Fruit fly (Drosophila melanogaster) whole organism, embryonic: ENCODE measurements around the gene CG31436.
A peak's percentile ranks its signal among the peaks of the same experiment; 100 is the strongest.

Source experiments
- Atf3 ChIP-seq: fragments of 200-800 bp; sonication (Bioruptor generic); optimal IDR thresholded peaks from 3 replicates; lab custom pipeline; 2016; ENCODE audit warnings: missing biosample characterization, missing genetic modification characterization
- B-H2 ChIP-seq: fragments of 200-800 bp; sonication (Bioruptor generic); optimal IDR thresholded peaks from 2 replicates; lab custom pipeline; 2018; ENCODE audit warnings: missing biosample characterization, mild to moderate bottlenecking, missing genetic modification characterization
- Bgb ChIP-seq: fragments of 200-800 bp; sonication (Bioruptor generic); IDR thresholded peaks from 2 replicates; pipeline ENCODE4 v1.3.6; 2022; ENCODE audit warnings: missing biosample characterization, missing genetic modification characterization; ENCODE audit not compliant: partially characterized antibody
- CG10147 ChIP-seq: fragments of 200-800 bp; sonication (Bioruptor generic); optimal IDR thresholded peaks from 2 replicates; lab custom pipeline; 2019; ENCODE audit warnings: missing biosample characterization, mild to moderate bottlenecking, missing genetic modification characterization, moderate library complexity
- CG10274 ChIP-seq: fragments of 200-800 bp; sonication (Bioruptor generic); optimal IDR thresholded peaks from 3 replicates; lab custom pipeline; 2017; ENCODE audit warnings: missing biosample characterization, mild to moderate bottlenecking, missing genetic modification characterization
- CG12219 ChIP-seq: fragments of 200-800 bp; sonication (Bioruptor generic); optimal IDR thresholded peaks from 3 replicates; lab custom pipeline; 2018; ENCODE audit warnings: missing biosample characterization, mild to moderate bottlenecking, missing genetic modification characterization
- CG13775 ChIP-seq: fragments of 200-800 bp; sonication (Bioruptor generic); optimal IDR thresholded peaks from 3 replicates; lab custom pipeline; 2017; ENCODE audit warnings: missing biosample characterization, mild to moderate bottlenecking, missing genetic modification characterization
- CG14014 ChIP-seq: fragments of 200-800 bp; sonication (Bioruptor generic); IDR thresholded peaks from 2 replicates; pipeline ENCODE4 v1.3.6; 2022; ENCODE audit warnings: missing biosample characterization, missing genetic modification characterization
- CG16779 ChIP-seq: fragments of 200-800 bp; sonication (Bioruptor generic); IDR thresholded peaks from 2 replicates; pipeline ENCODE4 v1.3.6; 2022; ENCODE audit warnings: missing biosample characterization, missing genetic modification characterization
- CG16863 ChIP-seq: fragments of 200-800 bp; sonication (Bioruptor generic); optimal IDR thresholded peaks from 3 replicates; lab custom pipeline; 2016; ENCODE audit warnings: missing biosample characterization, missing genetic modification characterization
- CG3065 ChIP-seq: fragments of 200-800 bp; sonication (Bioruptor generic); optimal IDR thresholded peaks from 2 replicates; lab custom pipeline; 2016; ENCODE audit warnings: missing biosample characterization, missing genetic modification characterization
- CG32772 ChIP-seq: fragments of 200-800 bp; sonication (Bioruptor generic); IDR thresholded peaks from 2 replicates; pipeline ENCODE4 v1.3.6; 2022; ENCODE audit warnings: missing biosample characterization, missing genetic modification characterization
- CG4404 ChIP-seq: fragments of 200-800 bp; sonication (Bioruptor generic); IDR thresholded peaks from 2 replicates; pipeline ENCODE4 v1.3.6; 2022; ENCODE audit warnings: missing biosample characterization, missing genetic modification characterization
- CG4424 ChIP-seq: fragments of 200-800 bp; sonication (Bioruptor generic); optimal IDR thresholded peaks from 3 replicates; lab custom pipeline; 2016; ENCODE audit warnings: missing biosample characterization, missing genetic modification characterization
- CG5180 ChIP-seq: fragments of 200-800 bp; sonication (Bioruptor generic); optimal IDR thresholded peaks from 3 replicates; lab custom pipeline; 2017; ENCODE audit warnings: missing biosample characterization, missing genetic modification characterization, mild to moderate bottlenecking, moderate library complexity, missing genetic modification reagents
- CG7271 ChIP-seq: fragments of 200-800 bp; sonication (Bioruptor generic); optimal IDR thresholded peaks from 2 replicates; lab custom pipeline; 2018; ENCODE audit warnings: missing biosample characterization, mild to moderate bottlenecking, missing genetic modification characterization, moderate library complexity
- CTCF ChIP-seq: fragments of 200-800 bp; sonication (Bioruptor generic); optimal IDR thresholded peaks from 2 replicates; lab custom pipeline; 2017; ENCODE audit warnings: missing biosample characterization, mild to moderate bottlenecking, missing genetic modification characterization, moderate library complexity
- CkIIα-i1 ChIP-seq: fragments of 200-800 bp; sonication (Bioruptor generic); IDR thresholded peaks from 2 replicates; pipeline ENCODE4 v1.3.6; 2022; ENCODE audit warnings: missing biosample characterization, missing genetic modification characterization
- CoRest ChIP-seq: fragments of 200-800 bp; sonication (Bioruptor generic); optimal IDR thresholded peaks from 3 replicates; lab custom pipeline; 2018; ENCODE audit warnings: missing biosample characterization, mild to moderate bottlenecking, missing genetic modification characterization, moderate library complexity
- D19B ChIP-seq: fragments of 200-800 bp; sonication (Bioruptor generic); optimal IDR thresholded peaks from 2 replicates; lab custom pipeline; 2017; ENCODE audit warnings: missing biosample characterization, mild to moderate bottlenecking, missing genetic modification characterization
- Dp ChIP-seq: fragments of 200-800 bp; sonication (Bioruptor generic); optimal IDR thresholded peaks from 2 replicates; lab custom pipeline; 2018; ENCODE audit warnings: missing biosample characterization, mild to moderate bottlenecking, missing genetic modification characterization, moderate library complexity
- HLH3B ChIP-seq: fragments of 200-800 bp; sonication (Bioruptor generic); IDR thresholded peaks from 2 replicates; pipeline ENCODE4 v1.3.6; 2022; ENCODE audit warnings: missing biosample characterization, missing genetic modification characterization
- Hr51 ChIP-seq, 2 experiments: fragments of 200-800 bp; sonication (Bioruptor generic); optimal IDR thresholded peaks; 2 replicates in 1 of 2; 3 replicates in 1 of 2; lab custom pipeline; 2016 to 2018; ENCODE audit warnings: missing biosample characterization in 2 of 2, missing genetic modification characterization in 2 of 2, mild to moderate bottlenecking in 1 of 2, moderate library complexity in 1 of 2
- Hr78 ChIP-seq, 2 experiments: fragments of 200-800 bp in 1 of 2; fragments of >200 bp in 1 of 2; sonication (Bioruptor generic) in 1 of 2; optimal IDR thresholded peaks; 2 replicates each; lab custom pipeline; 2017 to 2019; ENCODE audit warnings: missing biosample characterization in 2 of 2, missing genetic modification characterization in 2 of 2, mild to moderate bottlenecking in 1 of 2, moderate library complexity in 1 of 2
- MESR4 ChIP-seq: fragments of 200-800 bp; sonication (Bioruptor generic); optimal IDR thresholded peaks from 2 replicates; lab custom pipeline; 2018; ENCODE audit warnings: missing biosample characterization, mild to moderate bottlenecking, missing genetic modification characterization, moderate library complexity
- Neu2 ChIP-seq: fragments of 200-800 bp; sonication (Bioruptor generic); optimal IDR thresholded peaks from 3 replicates; lab custom pipeline; 2016; ENCODE audit warnings: missing biosample characterization, missing genetic modification characterization, borderline replicate concordance
- Oli ChIP-seq: fragments of 200-800 bp; sonication (Bioruptor generic); optimal IDR thresholded peaks from 2 replicates; lab custom pipeline; 2018; ENCODE audit warnings: missing biosample characterization, mild to moderate bottlenecking, missing genetic modification characterization, moderate library complexity
- Ptx1 ChIP-seq: fragments of 200-800 bp; sonication (Bioruptor generic); IDR thresholded peaks from 2 replicates; pipeline ENCODE4 v1.3.6; 2022; ENCODE audit warnings: missing biosample characterization, missing genetic modification characterization
- aop ChIP-seq: fragments of 200-800 bp; sonication (Bioruptor generic); IDR thresholded peaks from 2 replicates; pipeline ENCODE4 v1.3.6; 2022; ENCODE audit warnings: missing biosample characterization, missing genetic modification characterization
- ap ChIP-seq: fragments of 200-800 bp; sonication (Bioruptor generic); IDR thresholded peaks from 2 replicates; pipeline ENCODE4 v1.3.6; 2022; ENCODE audit warnings: missing biosample characterization, missing genetic modification characterization
- br ChIP-seq: fragments of >200 bp; optimal IDR thresholded peaks from 2 replicates; lab custom pipeline; 2017
- chinmo ChIP-seq: fragments of 200-800 bp; sonication (Bioruptor generic); IDR thresholded peaks from 4 replicates; pipeline ENCODE4 v1.3.6; 2022; ENCODE audit warnings: missing biosample characterization, missing genetic modification characterization; ENCODE audit not compliant: partially characterized antibody
- crp ChIP-seq, 2 experiments: fragments of 200-800 bp; sonication (Bioruptor generic); optimal IDR thresholded peaks; 2 replicates in 1 of 2; 3 replicates in 1 of 2; lab custom pipeline; 2017; ENCODE audit warnings: missing biosample characterization in 2 of 2, missing genetic modification characterization in 2 of 2, mild to moderate bottlenecking in 1 of 2, moderate library complexity in 1 of 2
- dpn ChIP-seq, 2 experiments: fragments of 200-800 bp; sonication (Bioruptor generic); optimal IDR thresholded peaks; 3 replicates each; lab custom pipeline; 2016; ENCODE audit warnings: missing biosample characterization in 2 of 2, missing genetic modification characterization in 2 of 2
- eve ChIP-seq, 2 experiments: fragments of >200 bp; optimal IDR thresholded peaks; 2 replicates each; lab custom pipeline; 2017; ENCODE audit warnings: missing biosample characterization in 2 of 2, missing genetic modification characterization in 2 of 2
- ewg ChIP-seq: fragments of 200-800 bp; sonication (Bioruptor generic); optimal IDR thresholded peaks from 3 replicates; lab custom pipeline; 2017; ENCODE audit warnings: mild to moderate bottlenecking, missing biosample characterization, missing genetic modification reagents, missing genetic modification characterization
- fd64A ChIP-seq: fragments of 200-800 bp; sonication (Bioruptor generic); optimal IDR thresholded peaks from 3 replicates; lab custom pipeline; 2018; ENCODE audit warnings: missing biosample characterization, mild to moderate bottlenecking, missing genetic modification characterization
- kah ChIP-seq: fragments of 200-800 bp; sonication (Bioruptor generic); optimal IDR thresholded peaks from 2 replicates; lab custom pipeline; 2018; ENCODE audit warnings: missing biosample characterization, mild to moderate bottlenecking, missing genetic modification characterization
- luna ChIP-seq: fragments of 200-800 bp; sonication (Bioruptor generic); optimal IDR thresholded peaks from 2 replicates; lab custom pipeline; 2016; ENCODE audit warnings: missing biosample characterization, missing genetic modification characterization
- nmo ChIP-seq: fragments of 200-800 bp; sonication (Bioruptor generic); optimal IDR thresholded peaks from 2 replicates; lab custom pipeline; 2018; ENCODE audit warnings: missing biosample characterization, mild to moderate bottlenecking, missing genetic modification characterization, moderate library complexity
- pita ChIP-seq: fragments of 200-800 bp; sonication (Bioruptor generic); optimal IDR thresholded peaks from 2 replicates; lab custom pipeline; 2017; ENCODE audit warnings: missing biosample characterization, mild to moderate bottlenecking, missing genetic modification characterization
- pros ChIP-seq: fragments of 200-800 bp; sonication (Bioruptor generic); optimal IDR thresholded peaks from 3 replicates; lab custom pipeline; 2019; ENCODE audit warnings: missing biosample characterization, mild to moderate bottlenecking, missing genetic modification characterization, moderate library complexity
- row ChIP-seq: fragments of 200-800 bp; sonication (Bioruptor generic); IDR thresholded peaks from 3 replicates; pipeline ENCODE4 v1.3.6; 2022; ENCODE audit warnings: missing biosample characterization, missing genetic modification characterization
- sc ChIP-seq, 3 experiments: fragments of >200 bp in 2 of 3; fragments of 200-800 bp in 1 of 3; sonication (Bioruptor generic) in 1 of 3; optimal IDR thresholded peaks; 2 replicates in 2 of 3; 3 replicates in 1 of 3; lab custom pipeline; 2017; ENCODE audit warnings: mild to moderate bottlenecking in 1 of 3, missing biosample characterization in 1 of 3, missing genetic modification characterization in 1 of 3, missing genetic modification reagents in 1 of 3
- scrt ChIP-seq: fragments of 200-800 bp; sonication (Bioruptor generic); optimal IDR thresholded peaks from 2 replicates; lab custom pipeline; 2018; ENCODE audit warnings: missing biosample characterization, mild to moderate bottlenecking, missing genetic modification characterization, moderate library complexity
- sna ChIP-seq: fragments of 200-800 bp; sonication (Bioruptor generic); IDR thresholded peaks from 2 replicates; pipeline ENCODE4 v1.3.6; 2022; ENCODE audit warnings: missing biosample characterization, missing genetic modification characterization; ENCODE audit not compliant: partially characterized antibody
- toy ChIP-seq: fragments of 200-800 bp; sonication (Bioruptor generic); IDR thresholded peaks from 2 replicates; pipeline ENCODE4 v1.3.6; 2022; ENCODE audit warnings: missing biosample characterization, missing genetic modification characterization
- twi ChIP-seq: fragments of 200-800 bp; optimal IDR thresholded peaks from 2 replicates; lab custom pipeline; 2019; ENCODE audit warnings: missing biosample characterization, mild to moderate bottlenecking, missing genetic modification characterization, moderate library complexity
- zf30C ChIP-seq: fragments of 200-800 bp; sonication (Bioruptor generic); optimal IDR thresholded peaks from 3 replicates; lab custom pipeline; 2018; ENCODE audit warnings: missing biosample characterization, mild to moderate bottlenecking, missing genetic modification characterization

CG31436 gene

DNA sequence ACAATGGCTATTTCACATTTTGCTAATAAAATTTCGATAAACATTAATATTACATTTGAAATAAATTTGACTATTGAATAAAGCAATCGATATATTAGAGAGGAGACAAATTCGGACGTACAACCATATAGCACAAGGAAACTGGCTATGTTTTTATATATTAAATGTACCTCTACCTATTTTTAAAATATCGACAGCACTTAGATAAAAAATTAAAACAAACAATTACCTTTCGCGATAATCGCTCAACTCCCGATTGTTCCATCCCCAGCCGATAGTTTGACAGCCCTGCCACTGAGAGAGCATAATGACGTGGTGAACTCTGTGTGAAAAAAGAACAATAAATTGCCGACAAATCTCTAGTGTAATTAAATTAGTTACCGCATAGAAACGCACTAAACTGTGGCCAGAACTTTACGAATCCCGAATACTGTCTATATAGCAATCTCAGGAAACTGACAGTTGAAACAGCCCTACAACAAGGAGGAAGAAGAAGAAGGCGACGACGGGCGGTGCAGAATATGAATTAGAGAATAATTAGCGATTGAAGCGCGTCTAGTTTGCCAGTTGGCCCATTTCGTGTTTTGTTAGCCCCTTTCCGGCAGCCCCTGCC lies 45.2 kb upstream of the CG31436 start, which contains the start of gene CG11857 (continued):
- TF ChIP-seq crp (GFP tag; optimal IDR thresholded peaks at IDR 0.05; lab: Kevin White, UChicago), result peak in 1 of 2 experiments; percentile 72
- peak; percentile 98 for TF ChIP-seq B-H2 (GFP tag; lab: Kevin White, UChicago)
- TF ChIP-seq aop, result peak; percentile 96
- peak; percentile 99 for TF ChIP-seq Ptx1
- TF ChIP-seq chinmo (GFP tag; lab: Robert Waterston, UW), result peak; percentile 98
- TF ChIP-seq CG3065 (GFP tag; lab: Kevin White, UChicago), result peak; percentile 96
- peak; percentile 96 for TF ChIP-seq twi (tag; lab: Kevin White, UChicago)
- peak; percentile 8 for TF ChIP-seq pros (GFP tag; lab: Kevin White, UChicago)
- peak; percentile 99 for TF ChIP-seq CG32772 (GFP tag; lab: Robert Waterston, UW)
- TF ChIP-seq luna (GFP tag; lab: Kevin White, UChicago), result peak; percentile 91
- TF ChIP-seq Dp, result peak; percentile 65
- TF ChIP-seq row (GFP tag; lab: Robert Waterston, UW), result peak; percentile 100
- TF ChIP-seq pita (GFP tag; lab: Kevin White, UChicago), result no peak
- peak; percentile 99 for TF ChIP-seq Bgb
- peak; percentile 92 for TF ChIP-seq CG12219 (GFP tag; lab: Kevin White, UChicago)
- TF ChIP-seq fd64A (GFP tag; lab: Kevin White, UChicago), result peak; percentile 78
- TF ChIP-seq kah (GFP tag; lab: Kevin White, UChicago), result peak; percentile 84
- peak; percentile 87 for TF ChIP-seq scrt
- TF ChIP-seq zf30C (GFP tag; lab: Kevin White, UChicago), result peak; percentile 27
- peak in 1 of 2 experiments; percentile 54 for TF ChIP-seq eve (GFP tag; optimal IDR thresholded peaks at IDR 0.05; lab: Kevin White, UChicago)
- peak; percentile 99 for TF ChIP-seq CoRest (tag; lab: Kevin White, UChicago)
- TF ChIP-seq CG4404 (GFP tag; lab: Robert Waterston, UW), result peak; percentile 100
- peak; percentile 96 to 99 for TF ChIP-seq Hr51 (GFP tag; optimal IDR thresholded peaks at IDR 0.05; lab: Kevin White, UChicago)
- TF ChIP-seq Oli (tag; lab: Kevin White, UChicago), result peak; percentile 96
- peak; percentile 81 for TF ChIP-seq CG10274 (GFP tag; lab: Kevin White, UChicago)
- no peak for TF ChIP-seq CG5180 (GFP tag; lab: Kevin White, UChicago)
- peak; percentile 90 for TF ChIP-seq D19B (GFP tag; lab: Kevin White, UChicago)
- TF ChIP-seq CkIIα-i1, result peak; percentile 90
- peak; percentile 98 for TF ChIP-seq CG4424 (GFP tag; lab: Kevin White, UChicago)
- TF ChIP-seq sc (optimal IDR thresholded peaks at IDR 0.05; lab: Kevin White, UChicago), result no peak
- peak; percentile 94 for TF ChIP-seq sc (GFP tag; optimal IDR thresholded peaks at IDR 0.05; lab: Kevin White, UChicago)
- peak; percentile 99 for TF ChIP-seq CG14014 (GFP tag; lab: Robert Waterston, UW)
- TF ChIP-seq Neu2, result peak; percentile 83
- peak; percentile 98 for TF ChIP-seq HLH3B (GFP tag; lab: Robert Waterston, UW)
- peak; percentile 97 for TF ChIP-seq ap
- peak; percentile 91 for TF ChIP-seq MESR4 (GFP tag; lab: Kevin White, UChicago)
- peak; percentile 98 to 99 for TF ChIP-seq dpn (GFP tag; optimal IDR thresholded peaks at IDR 0.05; lab: Kevin White, UChicago)
- TF ChIP-seq CG10147 (GFP tag; lab: Kevin White, UChicago), result peak; percentile 97
- no peak for TF ChIP-seq Hr78 (GFP tag; optimal IDR thresholded peaks at IDR 0.05; lab: Kevin White, UChicago)
- TF ChIP-seq nmo, result peak; percentile 99
- TF ChIP-seq CG16863 (GFP tag; lab: Kevin White, UChicago), result peak; percentile 96
- no peak for TF ChIP-seq br (lab: Kevin White, UChicago)
- peak; percentile 100 for TF ChIP-seq sna (GFP tag; lab: Robert Waterston, UW)
- peak; percentile 98 for TF ChIP-seq CG13775 (GFP tag; lab: Kevin White, UChicago)
- TF ChIP-seq ewg (GFP tag; lab: Kevin White, UChicago), result peak; percentile 92
- peak; percentile 97 for TF ChIP-seq toy (GFP tag; lab: Robert Waterston, UW)
- peak; percentile 94 for TF ChIP-seq CG16779 (GFP tag; lab: Robert Waterston, UW)
- peak; percentile 95 for TF ChIP-seq CG7271 (tag; lab: Kevin White, UChicago)
- TF ChIP-seq Atf3 (GFP tag; lab: Kevin White, UChicago), result peak; percentile 98
- TF ChIP-seq CTCF, result peak; percentile 59
